Worm (Caenorhabditis elegans): ENCODE results near the gene otpl-8.

- no peak for TF ChIP-seq sea-2 (GFP tag; optimal IDR thresholded peaks at IDR 0.05)
- no peak for TF ChIP-seq pqm-1 (tag; optimal IDR thresholded peaks at IDR 0.05)
- no peak for TF ChIP-seq unc-62 (GFP tag; optimal IDR thresholded peaks at IDR 0.05)
- no peak for TF ChIP-seq daf-12 (tag; optimal IDR thresholded peaks at IDR 0.05)
- no peak for TF ChIP-seq nfya-1 (tag; optimal IDR thresholded peaks at IDR 0.05; ENCODE audit: insufficient read depth)
- TF ChIP-seq nhr-25 (tag; optimal IDR thresholded peaks at IDR 0.05): no peak
- no peak for TF ChIP-seq elt-3 (tag; optimal IDR thresholded peaks at IDR 0.05)
- TF ChIP-seq R02D3.7 (tag; optimal IDR thresholded peaks at IDR 0.05): no peak
- TF ChIP-seq nhr-67 (tag; optimal IDR thresholded peaks at IDR 0.05): no peak
Measured at ce11 chrX:12299834-12300233, 29.1 kb upstream of the otpl-8 start, which contains the start of gene W06D11.5.

Measured in whole organism, L3 larva.